Fruit fly (Drosophila melanogaster): ENCODE results near the gene Pex19.

The Pex19 gene

DNA sequence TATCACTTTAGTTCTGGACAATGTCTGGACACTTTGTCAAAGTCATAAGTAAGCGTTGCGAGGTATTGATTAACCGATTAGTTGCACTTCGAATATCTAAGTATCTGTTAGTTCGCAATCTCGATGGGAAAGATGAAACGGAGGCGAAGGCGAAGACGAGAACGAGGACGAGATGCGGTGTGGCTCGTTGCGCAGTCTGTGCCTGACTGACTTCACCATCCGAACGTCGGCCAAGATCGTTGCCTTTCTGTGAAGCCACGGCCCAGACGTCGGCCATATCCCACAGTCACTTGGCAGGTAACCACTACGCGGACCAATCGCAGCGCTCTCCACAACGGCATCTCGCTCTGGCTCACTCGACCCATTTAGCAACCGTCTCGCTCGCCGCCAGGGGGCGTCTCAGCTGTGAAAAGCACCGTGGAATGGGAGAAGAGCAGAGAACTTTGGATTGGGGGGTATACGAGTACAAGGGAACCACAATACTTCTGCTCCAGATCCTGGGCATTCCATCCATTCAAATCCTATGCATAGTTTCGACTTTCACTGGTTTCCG is 5.9 kb upstream of the Pex19 start, which contains the start of gene prd (continued):
- TF ChIP-seq zen2 (GFP tag; IDR thresholded peaks at IDR 0.05; ENCODE audit: partially characterized antibody) = peak; percentile 27; the same call in 1 of the 3 replicates

DNA sequence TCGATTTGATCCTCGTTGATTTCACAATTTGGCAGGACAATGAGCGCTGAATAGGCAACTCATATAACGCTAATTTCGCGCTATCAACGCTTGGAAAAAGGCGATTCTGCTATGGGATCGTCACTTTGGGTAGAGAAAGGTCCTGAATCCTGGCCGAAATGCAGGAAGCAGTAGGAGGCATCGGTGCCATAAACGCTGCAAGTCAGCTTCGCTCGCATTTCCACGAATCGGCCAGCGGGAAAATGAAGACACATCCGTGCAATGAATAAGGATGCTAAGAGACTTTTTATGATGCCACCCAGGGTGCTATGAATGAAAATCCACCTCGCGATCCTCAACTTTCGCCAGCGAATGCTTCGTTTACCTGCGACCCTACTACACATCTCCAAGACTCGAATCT is 4.2 kb upstream of the Pex19 start:
- TF ChIP-seq CG3281 (GFP tag; optimal IDR thresholded peaks at IDR 0.05) = no peak
- peak; percentile 98 for TF ChIP-seq cad (GFP tag; optimal IDR thresholded peaks at IDR 0.05)
- no peak for TF ChIP-seq CG7928 (GFP tag; optimal IDR thresholded peaks at IDR 0.05)
- peak; percentile 39 for TF ChIP-seq zen (tag; optimal IDR thresholded peaks at IDR 0.05)
- TF ChIP-seq tll (GFP tag; optimal IDR thresholded peaks at IDR 0.05) = peak in 1 of 2 experiments; percentile 69

DNA sequence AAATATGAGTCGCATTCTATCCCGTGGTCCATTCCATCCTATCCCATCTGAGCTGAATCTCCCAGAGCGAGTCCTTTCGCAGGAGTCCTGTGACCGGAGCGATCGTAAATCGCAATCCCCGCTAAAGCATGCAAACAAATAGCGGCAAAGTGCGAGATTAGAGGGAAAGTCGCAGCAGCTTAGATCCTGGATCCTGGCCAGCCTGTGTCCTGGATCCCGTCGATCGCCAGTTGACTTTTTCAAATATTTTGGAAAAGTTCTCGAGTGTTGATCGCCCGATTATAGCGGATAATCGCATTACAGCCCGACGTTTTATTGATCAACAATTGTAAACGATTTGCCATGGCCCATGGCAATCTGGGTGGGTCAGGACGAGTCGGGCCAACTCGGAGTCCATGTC is 2.5 kb upstream of the Pex19 start:
- TF ChIP-seq chinmo (GFP tag; IDR thresholded peaks at IDR 0.05; ENCODE audit: partially characterized antibody) (no peak), Sin3A (optimal IDR thresholded peaks at IDR 0.05) (no peak), Hr51 (GFP tag; optimal IDR thresholded peaks at IDR 0.05) (no peak), CG34422 (GFP tag; IDR thresholded peaks at IDR 0.05) (no peak), CG13894 (tag; optimal IDR thresholded peaks at IDR 0.05) (no peak), twi (tag; optimal IDR thresholded peaks at IDR 0.05) (no peak), tll (GFP tag; optimal IDR thresholded peaks at IDR 0.05) (peak in 1 of 2 experiments; percentile 94), insv (GFP tag; optimal IDR thresholded peaks at IDR 0.05) (no peak), repo (GFP tag; optimal IDR thresholded peaks at IDR 0.05) (no peak), CG2129 (GFP tag; IDR thresholded peaks at IDR 0.05; ENCODE audit: partially characterized antibody) (no peak), pzg (GFP tag; optimal IDR thresholded peaks at IDR 0.05) (no peak), D (optimal IDR thresholded peaks at IDR 0.05) (no peak), D (GFP tag; optimal IDR thresholded peaks at IDR 0.05) (no peak), CG10209 (GFP tag; optimal IDR thresholded peaks at IDR 0.05) (no peak), cad (GFP tag; optimal IDR thresholded peaks at IDR 0.05) (peak; percentile 33), NC2α (GFP tag; optimal IDR thresholded peaks at IDR 0.05) (no peak)

DNA sequence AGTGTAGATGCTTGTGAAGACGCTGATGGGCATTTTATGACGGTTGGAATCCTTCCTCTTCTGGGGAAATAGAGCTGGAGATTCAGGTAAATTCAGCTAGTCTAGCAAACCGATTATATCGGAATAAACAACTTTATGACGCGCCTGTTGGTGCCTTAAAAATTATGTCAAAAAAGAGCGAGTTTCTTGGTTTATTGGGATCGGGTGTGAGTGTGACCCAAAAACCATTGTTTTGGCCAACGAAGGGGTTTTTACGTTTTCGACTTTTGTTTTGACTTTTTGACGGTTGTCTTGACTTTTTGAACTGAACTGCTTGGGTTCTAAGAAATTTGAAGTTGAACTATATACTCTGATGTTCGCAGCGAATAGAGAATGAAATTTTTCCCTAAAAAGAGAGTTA is 419 bp downstream of the Pex19 start:
- TF ChIP-seq B-H1 (GFP tag; IDR thresholded peaks at IDR 0.05) = no peak
- TF ChIP-seq prd (optimal IDR thresholded peaks at IDR 0.05) = no peak
- peak; percentile 3; the same call in 1 of the 3 replicates for TF ChIP-seq prd (GFP tag; IDR thresholded peaks at IDR 0.05)
- peak; percentile 86 for TF ChIP-seq cad (GFP tag; optimal IDR thresholded peaks at IDR 0.05)
- peak in 1 of 2 experiments; percentile 95 for TF ChIP-seq tll (GFP tag; optimal IDR thresholded peaks at IDR 0.05)

DNA sequence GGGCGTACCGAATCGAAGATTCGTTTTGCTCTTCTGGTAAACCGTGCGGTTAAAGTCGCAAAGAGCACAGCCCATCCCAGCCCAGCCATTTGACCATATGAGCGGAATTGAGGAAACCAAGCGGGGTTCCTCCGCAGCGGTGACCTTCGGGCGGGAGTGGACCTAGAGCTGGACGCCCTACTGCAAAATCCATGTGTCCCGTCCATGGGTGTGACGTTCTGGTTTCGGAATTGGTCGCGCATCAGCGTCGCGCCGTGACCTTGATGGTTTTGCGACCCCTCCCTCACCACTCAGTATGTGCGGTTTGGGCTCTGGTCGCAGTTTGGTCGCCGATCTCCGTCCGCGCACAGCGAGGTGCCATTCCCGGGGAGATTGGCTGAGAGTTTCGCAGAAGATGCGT is 1.1 kb downstream of the Pex19 start:
- TF ChIP-seq Ravus (GFP tag; IDR thresholded peaks at IDR 0.05) = no peak
- no peak for TF ChIP-seq CG17361 (GFP tag; IDR thresholded peaks at IDR 0.05)
- TF ChIP-seq CG4404 (GFP tag; IDR thresholded peaks at IDR 0.05) = no peak
- TF ChIP-seq twi (tag; optimal IDR thresholded peaks at IDR 0.05) = peak; percentile 74
- TF ChIP-seq CG17912 (GFP tag; optimal IDR thresholded peaks at IDR 0.05) = no peak
- TF ChIP-seq CG11560 (tag; IDR thresholded peaks at IDR 0.05) = peak; percentile 22; the same call in 1 of the 3 replicates
- TF ChIP-seq eyg (GFP tag; optimal IDR thresholded peaks at IDR 0.05) = no peak
- TF ChIP-seq CG6791 (GFP tag; IDR thresholded peaks at IDR 0.05; ENCODE audit: partially characterized antibody) = 0 out of 3 replicates have a peak, but pooled peaks have one; percentile 39
- no peak for TF ChIP-seq CG3726 (GFP tag; IDR thresholded peaks at IDR 0.05)
- TF ChIP-seq CG15073 (GFP tag; optimal IDR thresholded peaks at IDR 0.05) = no peak
- TF ChIP-seq stc (GFP tag; IDR thresholded peaks at IDR 0.05) = no peak
- TF ChIP-seq zen (tag; optimal IDR thresholded peaks at IDR 0.05) = peak; percentile 62
- TF ChIP-seq dimm (GFP tag; IDR thresholded peaks at IDR 0.05) = no peak
- no peak for TF ChIP-seq amos (GFP tag; IDR thresholded peaks at IDR 0.05; ENCODE audit: partially characterized antibody)
- no peak for TF ChIP-seq Eip74EF (GFP tag; optimal IDR thresholded peaks at IDR 0.05)
- peak; percentile 65 for TF ChIP-seq CG15479 (GFP tag; optimal IDR thresholded peaks at IDR 0.05)
- TF ChIP-seq pita (GFP tag; optimal IDR thresholded peaks at IDR 0.05) = no peak
- peak; percentile 6 for TF ChIP-seq Med (GFP tag)
- no peak for TF ChIP-seq slou (GFP tag; optimal IDR thresholded peaks at IDR 0.05)
- TF ChIP-seq prd (optimal IDR thresholded peaks at IDR 0.05) = no peak
- peak; percentile 84 for TF ChIP-seq prd (GFP tag; IDR thresholded peaks at IDR 0.05)

All from whole organism, embryonic.